Worm (Caenorhabditis elegans) whole organism, L2 larva: ENCODE data around the gene rpac-19.

ENCODE experiments used
- F13H6.1 ChIP-seq: sonication (generic microtip); optimal IDR thresholded peaks from 2 replicates; lab custom pipeline; 2016; ENCODE audit warnings: missing genetic modification characterization, missing compliant biosample characterization
- R02D3.7 ChIP-seq: fragments of 150-350 bp; optimal IDR thresholded peaks from 2 replicates; lab custom pipeline; 2014; ENCODE audit warnings: missing biosample characterization, missing genetic modification characterization
- Y55F3AM.14 ChIP-seq: fragments of 200-800 bp; sonication (Bioruptor generic); optimal IDR thresholded peaks from 2 replicates; lab custom pipeline; 2018; ENCODE audit warnings: mild to moderate bottlenecking, missing genetic modification characterization, missing compliant biosample characterization
- ZK546.5 ChIP-seq: sonication (generic microtip); optimal IDR thresholded peaks from 2 replicates; lab custom pipeline; 2017; ENCODE audit warnings: missing biosample characterization, missing genetic modification characterization
- alr-1 ChIP-seq: fragments of 150-350 bp; optimal IDR thresholded peaks from 2 replicates; lab custom pipeline; 2014; ENCODE audit warnings: missing biosample characterization, missing genetic modification characterization
- aly-2 ChIP-seq: fragments of 150-350 bp; optimal IDR thresholded peaks from 2 replicates; lab custom pipeline; 2014; ENCODE audit warnings: missing biosample characterization, missing genetic modification characterization
- ama-1 ChIP-seq: fragments of 150-350 bp; optimal IDR thresholded peaks from 2 replicates; lab custom pipeline; 2018; ENCODE audit warnings: inconsistent platforms
- blmp-1 ChIP-seq: sonication (generic microtip); optimal IDR thresholded peaks from 2 replicates; lab custom pipeline; 2017; ENCODE audit warnings: missing genetic modification characterization, mild to moderate bottlenecking, missing compliant biosample characterization, antibody characterized with exemption, moderate library complexity; ENCODE audit not compliant: insufficient read depth
- ceh-16 ChIP-seq: fragments of 150-350 bp; optimal IDR thresholded peaks from 2 replicates; lab custom pipeline; 2014; ENCODE audit warnings: missing biosample characterization, missing genetic modification characterization
- crh-2 ChIP-seq: sonication (generic microtip); optimal IDR thresholded peaks from 2 replicates; lab custom pipeline; 2017; ENCODE audit warnings: missing biosample characterization, missing genetic modification characterization
- dmd-4 ChIP-seq: sonication (generic microtip); optimal IDR thresholded peaks from 2 replicates; lab custom pipeline; 2017; ENCODE audit warnings: missing biosample characterization, missing genetic modification characterization
- egl-27 ChIP-seq: sonication (generic microtip); optimal IDR thresholded peaks from 3 replicates; lab custom pipeline; 2017; ENCODE audit warnings: missing biosample characterization, missing genetic modification reagents, missing genetic modification characterization
- elt-1 ChIP-seq: fragments of 150-350 bp; optimal IDR thresholded peaks from 2 replicates; lab custom pipeline; 2014; ENCODE audit warnings: missing biosample characterization, missing genetic modification characterization
- elt-3 ChIP-seq: sonication (generic microtip); optimal IDR thresholded peaks from 2 replicates; lab custom pipeline; 2017; ENCODE audit warnings: missing biosample characterization, missing genetic modification characterization
- fos-1 ChIP-seq: fragments of 150-350 bp; optimal IDR thresholded peaks from 2 replicates; lab custom pipeline; 2014; ENCODE audit warnings: missing biosample characterization, missing genetic modification characterization
- lin-11 ChIP-seq: fragments of 150-350 bp; sonication (generic microtip); optimal IDR thresholded peaks from 2 replicates; lab custom pipeline; 2014; ENCODE audit warnings: missing biosample characterization, missing genetic modification characterization, inconsistent platforms, mixed read lengths
- lin-39 ChIP-seq: fragments of 150-350 bp; optimal IDR thresholded peaks from 2 replicates; lab custom pipeline; 2014; ENCODE audit warnings: missing biosample characterization, missing genetic modification reagents, missing genetic modification characterization
- lsy-2 ChIP-seq, 2 experiments: fragments of 150-350 bp in 1 of 2; sonication (generic microtip) in 1 of 2; optimal IDR thresholded peaks; 2 replicates each; lab custom pipeline; 2014 to 2017; ENCODE audit warnings: missing biosample characterization in 2 of 2, missing genetic modification characterization in 2 of 2
- mab-5 ChIP-seq: fragments of 150-350 bp; optimal IDR thresholded peaks from 2 replicates; lab custom pipeline; 2014; ENCODE audit warnings: missing biosample characterization, missing genetic modification characterization
- nhr-12 ChIP-seq: fragments of 150-350 bp; optimal IDR thresholded peaks from 2 replicates; lab custom pipeline; 2014; ENCODE audit warnings: missing biosample characterization, missing genetic modification characterization
- nhr-129 ChIP-seq: fragments of 150-350 bp; optimal IDR thresholded peaks from 2 replicates; lab custom pipeline; 2014; ENCODE audit warnings: missing biosample characterization, missing genetic modification characterization
- nhr-23 ChIP-seq: fragments of 150-350 bp; optimal IDR thresholded peaks from 2 replicates; lab custom pipeline; 2014; ENCODE audit warnings: missing biosample characterization, missing genetic modification reagents, missing genetic modification characterization
- nhr-237 ChIP-seq: fragments of 150-350 bp; optimal IDR thresholded peaks from 2 replicates; lab custom pipeline; 2014; ENCODE audit warnings: missing biosample characterization, missing genetic modification characterization
- nhr-25 ChIP-seq: fragments of 150-350 bp; sonication (generic microtip); optimal IDR thresholded peaks from 3 replicates; lab custom pipeline; 2014; ENCODE audit warnings: missing biosample characterization, missing genetic modification characterization
- nhr-6 ChIP-seq: fragments of 150-350 bp; optimal IDR thresholded peaks from 2 replicates; lab custom pipeline; 2014; ENCODE audit warnings: missing biosample characterization, missing genetic modification characterization
- peb-1 ChIP-seq: fragments of 150-350 bp; optimal IDR thresholded peaks from 2 replicates; lab custom pipeline; 2014; ENCODE audit warnings: missing biosample characterization, missing genetic modification characterization
- sem-4 ChIP-seq: fragments of 150-350 bp; optimal IDR thresholded peaks from 2 replicates; lab custom pipeline; 2014; ENCODE audit warnings: missing biosample characterization, missing genetic modification reagents, missing genetic modification characterization
- skn-1 ChIP-seq: sonication (generic microtip); optimal IDR thresholded peaks from 2 replicates; lab custom pipeline; 2017; ENCODE audit warnings: missing biosample characterization, missing genetic modification characterization
- sma-3 ChIP-seq: sonication (generic microtip); optimal IDR thresholded peaks from 2 replicates; lab custom pipeline; 2016; ENCODE audit warnings: missing genetic modification reagents, missing genetic modification characterization, missing compliant biosample characterization
- sma-9 ChIP-seq, 2 experiments: fragments of 150-350 bp in 1 of 2; sonication (generic microtip) in 1 of 2; optimal IDR thresholded peaks; 2 replicates each; lab custom pipeline; 2014 to 2016; ENCODE audit warnings: missing genetic modification characterization in 2 of 2, mild to moderate bottlenecking in 1 of 2, missing biosample characterization in 1 of 2, missing compliant biosample characterization in 1 of 2, missing genetic modification reagents in 1 of 2, moderate library complexity in 1 of 2
- snpc-4 ChIP-seq: fragments of 150-350 bp; optimal IDR thresholded peaks from 2 replicates; lab custom pipeline; 2014; ENCODE audit warnings: missing biosample characterization, missing genetic modification characterization
- unc-39 ChIP-seq: fragments of 150-350 bp; optimal IDR thresholded peaks from 2 replicates; lab custom pipeline; 2014; ENCODE audit warnings: missing biosample characterization, missing genetic modification characterization
- unc-55 ChIP-seq: fragments of 150-350 bp; sonication (generic microtip); optimal IDR thresholded peaks from 3 replicates; lab custom pipeline; 2014; ENCODE audit warnings: missing biosample characterization, missing genetic modification reagents, missing genetic modification characterization
- unc-62 ChIP-seq: fragments of 150-350 bp; optimal IDR thresholded peaks from 2 replicates; lab custom pipeline; 2014; ENCODE audit warnings: missing biosample characterization, missing genetic modification reagents, missing genetic modification characterization
- ztf-11 ChIP-seq: sonication (generic microtip); optimal IDR thresholded peaks from 2 replicates; lab custom pipeline; 2017; ENCODE audit warnings: missing biosample characterization, missing genetic modification characterization
- ztf-4 ChIP-seq: fragments of 150-350 bp; optimal IDR thresholded peaks from 2 replicates; lab custom pipeline; 2014; ENCODE audit warnings: missing biosample characterization, missing genetic modification characterization

rpac-19 gene

DNA sequence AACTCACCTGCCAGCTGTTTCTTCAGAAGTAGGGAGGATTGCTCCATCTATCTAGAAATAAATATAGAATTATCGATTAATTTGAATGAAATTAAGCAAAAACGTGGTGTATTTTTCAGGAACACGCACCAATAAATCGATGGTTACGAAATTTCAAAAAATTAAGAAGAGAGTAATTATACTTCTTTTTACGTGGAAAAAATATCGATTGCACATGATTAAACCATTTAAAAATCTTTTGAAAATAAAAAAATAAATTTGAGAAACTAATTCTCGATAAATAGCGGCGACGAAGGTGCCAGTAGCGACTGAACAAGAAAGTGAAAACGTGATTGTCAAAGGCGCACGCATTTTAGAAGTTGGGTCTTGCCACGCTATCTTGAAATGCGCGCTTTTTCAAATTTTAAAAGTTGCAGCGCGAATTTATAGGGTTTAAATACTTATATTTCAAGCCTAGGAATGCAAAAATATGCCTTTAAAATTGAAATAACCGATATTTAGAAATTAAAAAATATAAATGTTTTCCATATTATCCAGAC is 1.5 kb upstream of the rpac-19 start, which contains the start of gene ubc-7 (continued):
- TF ChIP-seq sem-4 (tag; lab: Kevin White, UChicago) (peak; percentile 59), lin-11 (peak; percentile 81), nhr-12 (tag; lab: Kevin White, UChicago) (no peak), unc-62 (GFP tag; lab: Kevin White, UChicago) (no peak), sma-9 (GFP tag; optimal IDR thresholded peaks at IDR 0.05; lab: Kevin White, UChicago) (peak; percentile 81), sma-9 (tag; optimal IDR thresholded peaks at IDR 0.05; lab: Kevin White, UChicago) (no peak), Y55F3AM.14 (GFP tag; lab: Kevin White, UChicago) (no peak), lsy-2 (tag; optimal IDR thresholded peaks at IDR 0.05; lab: Kevin White, UChicago) (peak; percentile 61 to 92), nhr-237 (tag; lab: Kevin White, UChicago) (no peak), nhr-25 (tag; lab: Kevin White, UChicago) (peak; percentile 88), peb-1 (tag; lab: Kevin White, UChicago) (no peak), nhr-23 (tag; lab: Kevin White, UChicago) (no peak), egl-27 (tag; lab: Kevin White, UChicago) (no peak), lin-39 (tag; lab: Kevin White, UChicago) (no peak), aly-2 (tag; lab: Kevin White, UChicago) (no peak), blmp-1 (tag; lab: Kevin White, UChicago) (peak; percentile 97), dmd-4 (tag; lab: Kevin White, UChicago) (no peak), nhr-6 (tag; lab: Kevin White, UChicago) (peak; percentile 67)

DNA sequence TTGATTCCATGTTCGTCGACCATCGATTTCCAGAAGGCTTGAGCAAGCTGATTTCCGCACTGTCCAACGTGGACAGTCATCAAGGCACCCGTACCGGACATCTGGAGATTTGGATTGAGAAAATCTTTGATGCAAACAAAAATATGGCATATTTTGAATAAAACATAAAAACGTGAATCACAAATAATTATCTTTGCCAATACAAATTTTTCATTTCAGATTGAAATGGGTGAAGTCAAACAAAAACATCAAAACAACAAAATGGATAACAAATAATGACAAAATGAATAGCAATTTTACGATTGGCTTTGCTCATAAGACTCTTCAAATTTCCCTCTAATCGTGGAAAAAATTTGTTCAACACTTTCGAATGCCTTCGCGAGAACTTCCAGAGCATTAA is 631 bp downstream of the rpac-19 start, which contains the start of gene tbg-1:
tbg-1 (minus strand) TSS at position 101 of the 400 bp plus-strand sequence.
- TF ChIP-seq skn-1 (tag; lab: Kevin White, UChicago) (no peak), R02D3.7 (tag; lab: Kevin White, UChicago) (no peak)
- TF ChIP-seq, all 48 proteins: peak for 0

DNA sequence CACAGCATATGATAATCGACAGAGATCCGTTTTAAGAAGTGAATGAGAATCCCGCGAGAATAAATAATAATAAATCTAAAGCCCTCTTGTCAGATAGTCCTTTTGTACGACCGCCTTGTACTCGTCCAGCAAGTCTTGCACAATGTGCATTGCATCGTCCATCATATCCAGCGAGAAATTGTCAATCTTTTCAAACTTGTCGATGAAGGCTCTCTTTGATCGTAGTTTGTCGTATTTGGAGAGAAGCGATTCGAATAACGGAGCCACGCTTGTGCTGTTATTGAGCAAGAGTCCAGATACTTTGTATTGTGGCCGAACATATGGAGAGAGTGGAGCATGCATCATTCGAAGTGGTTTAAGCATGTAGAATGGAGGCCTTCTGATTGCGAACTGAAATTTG is 3.1 kb downstream of the rpac-19 start:
- no peak for TF ChIP-seq lin-11
- peak; percentile 3 for TF ChIP-seq ztf-4 (tag; lab: Kevin White, UChicago)
- peak; percentile 4 for TF ChIP-seq nhr-129 (tag; lab: Kevin White, UChicago)
- no peak for TF ChIP-seq snpc-4 (tag; lab: Kevin White, UChicago)
- TF ChIP-seq ZK546.5 (tag; lab: Kevin White, UChicago): no peak
- TF ChIP-seq, all 48 proteins: peak for 2

DNA sequence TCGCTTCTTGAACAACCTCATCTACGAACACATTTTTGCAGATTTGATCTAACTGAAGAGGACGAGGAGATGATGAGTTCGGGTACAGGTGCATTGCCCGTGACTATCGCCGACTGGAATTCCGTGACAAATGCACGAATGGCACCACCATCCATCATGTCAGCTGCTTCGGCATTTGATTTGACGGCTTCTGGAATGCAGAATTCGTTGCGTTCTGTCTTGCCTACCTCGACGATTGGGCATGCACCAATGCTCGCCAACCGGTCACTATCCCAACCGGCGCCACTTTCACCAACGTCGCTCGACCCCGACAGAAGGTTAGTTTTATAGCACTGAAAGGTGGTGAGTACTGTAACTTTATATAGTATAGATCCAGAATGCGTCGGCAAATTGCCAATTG is 6.2 kb downstream of the rpac-19 start:
- TF ChIP-seq lsy-2 (tag; optimal IDR thresholded peaks at IDR 0.05; lab: Kevin White, UChicago) (no peak), ceh-16 (tag; lab: Kevin White, UChicago) (no peak), fos-1 (no peak), nhr-6 (tag; lab: Kevin White, UChicago) (no peak)
- TF ChIP-seq, all 48 proteins: peak for 0

DNA sequence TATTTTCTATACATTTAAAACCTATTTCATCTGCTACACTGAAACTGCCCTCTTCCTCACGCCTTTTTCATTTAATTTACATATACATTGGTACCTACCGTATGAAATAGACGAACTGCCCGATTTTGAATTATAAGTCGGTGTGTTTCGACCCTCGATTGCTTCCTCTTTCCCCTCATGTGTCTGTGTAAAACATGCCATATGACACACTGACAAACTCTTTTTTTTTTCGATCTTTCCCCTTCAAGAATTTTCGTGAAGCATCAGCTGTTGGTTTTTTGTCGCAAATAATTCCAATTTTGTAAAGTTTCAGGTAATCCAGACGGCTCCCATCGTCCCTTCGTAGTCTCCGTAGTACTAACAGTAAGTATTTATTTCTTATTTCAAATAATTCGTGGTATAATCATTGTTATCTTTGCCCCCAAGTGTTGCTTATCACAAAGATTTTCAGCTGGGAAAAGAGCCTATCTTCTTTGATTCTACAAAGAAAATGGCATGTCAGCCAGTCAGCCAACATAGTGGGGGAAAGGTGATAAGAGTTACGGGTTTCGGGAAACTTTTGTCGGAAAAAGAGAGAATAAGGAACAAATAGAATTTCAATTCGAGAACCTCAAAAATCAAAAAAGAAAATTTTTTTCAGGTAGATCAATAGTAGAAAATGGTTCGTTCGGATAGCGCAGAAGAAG is 7.7 kb downstream of the rpac-19 start:
- no peak for TF ChIP-seq lin-39 (tag; lab: Kevin White, UChicago)
- no peak for TF ChIP-seq ztf-11 (tag; lab: Kevin White, UChicago)
- TF ChIP-seq skn-1 (tag; lab: Kevin White, UChicago): no peak
- TF ChIP-seq alr-1 (tag; lab: Kevin White, UChicago): no peak
- no peak for TF ChIP-seq dmd-4 (tag; lab: Kevin White, UChicago)
- TF ChIP-seq unc-55: no peak
- TF ChIP-seq F13H6.1 (tag; lab: Kevin White, UChicago): peak; percentile 25
- TF ChIP-seq peb-1 (tag; lab: Kevin White, UChicago): no peak
- no peak for TF ChIP-seq elt-1 (tag; lab: Kevin White, UChicago)
- no peak for TF ChIP-seq lsy-2 (tag; optimal IDR thresholded peaks at IDR 0.05; lab: Kevin White, UChicago)
- TF ChIP-seq fos-1: peak; percentile 87
- no peak for TF ChIP-seq sma-3 (GFP tag; lab: Kevin White, UChicago)
- no peak for TF ChIP-seq ama-1 (lab: Kevin White, UChicago)
- peak; percentile 27 for TF ChIP-seq crh-2 (tag; lab: Kevin White, UChicago)
- peak; percentile 29 for TF ChIP-seq sma-9 (GFP tag; optimal IDR thresholded peaks at IDR 0.05; lab: Kevin White, UChicago)
- TF ChIP-seq sma-9 (tag; optimal IDR thresholded peaks at IDR 0.05; lab: Kevin White, UChicago): no peak
- TF ChIP-seq mab-5 (tag; lab: Kevin White, UChicago): no peak
- no peak for TF ChIP-seq elt-3 (tag; lab: Kevin White, UChicago)
- TF ChIP-seq unc-39 (tag; lab: Kevin White, UChicago): no peak
- TF ChIP-seq blmp-1 (tag; lab: Kevin White, UChicago): no peak
- TF ChIP-seq nhr-129 (tag; lab: Kevin White, UChicago): peak; percentile 25
